Worm (Caenorhabditis elegans) whole organism, late embryonic: ENCODE data around the gene nhr-55.

Source experiments
- ceh-18 ChIP-seq: sonication (generic microtip); optimal IDR thresholded peaks from 2 replicates; lab custom pipeline; 2016; ENCODE audit warnings: missing genetic modification characterization, missing compliant biosample characterization
- hlh-6 ChIP-seq: sonication (generic microtip); optimal IDR thresholded peaks from 2 replicates; lab custom pipeline; 2016; ENCODE audit warnings: missing genotype, missing genetic modification characterization, missing compliant biosample characterization

DNA sequence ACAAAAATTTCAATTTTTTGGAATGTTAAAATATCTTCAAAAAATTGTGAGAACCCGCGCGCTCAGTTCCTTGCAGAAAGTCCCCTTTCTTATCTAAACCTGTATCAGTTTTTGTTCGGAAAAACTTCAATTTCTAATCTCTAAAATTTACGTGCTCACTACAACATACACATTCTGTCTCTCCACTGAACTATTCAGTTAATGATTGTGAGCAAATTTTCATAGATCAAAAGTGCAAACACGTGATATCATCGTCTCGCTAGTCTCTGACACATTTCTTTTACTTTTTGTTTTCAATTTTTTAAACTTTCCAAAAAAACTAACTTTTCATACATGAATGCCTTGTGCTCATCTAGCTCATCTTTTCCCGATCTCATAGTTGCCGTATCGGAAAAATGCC, 18.5 kb upstream of the nhr-55 start, which contains the start of gene nhr-203:
- TF ChIP-seq hlh-6 (tag; lab: Kevin White, UChicago) (no peak), ceh-18 (tag; lab: Kevin White, UChicago) (no peak)
